Worm (Caenorhabditis elegans): ENCODE measurements around the gene hot-8.

ce11 chrX:1171617-1172016, 8.5 kb upstream of the hot-8 start:
- TF ChIP-seq lin-15B (tag; optimal IDR thresholded peaks at IDR 0.05) (no peak), ztf-11 (tag; optimal IDR thresholded peaks at IDR 0.05) (no peak), mep-1 (tag; optimal IDR thresholded peaks at IDR 0.05) (no peak), ztf-4 (tag; optimal IDR thresholded peaks at IDR 0.05) (no peak), sup-37 (GFP tag; optimal IDR thresholded peaks at IDR 0.05) (no peak), unc-30 (tag; optimal IDR thresholded peaks at IDR 0.05) (no peak), sox-4 (tag; optimal IDR thresholded peaks at IDR 0.05) (no peak), blmp-1 (tag; optimal IDR thresholded peaks at IDR 0.05) (no peak), isw-1 (GFP tag; IDR thresholded peaks at IDR 0.05) (no peak), fos-1 (tag; optimal IDR thresholded peaks at IDR 0.05) (no peak), ama-1 (optimal IDR thresholded peaks at IDR 0.05) (no peak)

Measured in whole organism, L1 larva.